Fruit fly (Drosophila melanogaster): ENCODE measurements around the gene CG31266.

CG31266 gene

DNA sequence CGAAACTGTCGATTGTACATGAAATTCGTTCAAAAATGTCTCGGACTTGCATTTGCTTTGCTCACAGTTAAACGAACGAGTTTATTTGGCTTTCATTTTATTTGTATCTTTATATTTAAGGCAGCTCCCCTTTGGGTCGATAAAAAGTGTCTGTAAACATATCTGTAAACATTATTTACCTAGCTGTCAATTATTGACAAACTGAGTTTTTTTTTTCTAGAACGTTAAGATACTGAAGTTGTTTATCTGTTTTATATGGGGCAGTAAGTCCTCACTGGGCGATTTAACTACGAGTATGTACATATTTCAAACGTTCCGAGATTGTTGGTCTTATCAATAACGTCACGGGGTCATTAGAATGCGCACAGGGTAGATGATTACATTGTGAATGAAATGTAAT lies 16.8 kb upstream of the CG31266 start (continued):
- TF ChIP-seq CG32772 (GFP tag; IDR thresholded peaks at IDR 0.05) (no peak), CG7987 (GFP tag; optimal IDR thresholded peaks at IDR 0.05) (peak; percentile 4), HHEX (GFP tag; optimal IDR thresholded peaks at IDR 0.05) (no peak), CG11085 (GFP tag; IDR thresholded peaks at IDR 0.05) (no peak), Med (GFP tag) (peak; percentile 63), Abd-B (GFP tag; optimal IDR thresholded peaks at IDR 0.05) (no peak), Eip74EF (GFP tag; optimal IDR thresholded peaks at IDR 0.05) (peak in 1 of 2 experiments; percentile 12), zfh1 (GFP tag; IDR thresholded peaks at IDR 0.05) (no peak), Poxn (GFP tag; IDR thresholded peaks at IDR 0.05) (no peak), Xrp1 (GFP tag; IDR thresholded peaks at IDR 0.05) (no peak), Oaz (GFP tag; IDR thresholded peaks at IDR 0.05) (no peak), C15 (GFP tag; IDR thresholded peaks at IDR 0.05) (no peak), pb (GFP tag; optimal IDR thresholded peaks at IDR 0.05) (no peak), kah (GFP tag; optimal IDR thresholded peaks at IDR 0.05) (no peak), exex (tag; optimal IDR thresholded peaks at IDR 0.05) (peak; percentile 48), CG9609 (GFP tag; optimal IDR thresholded peaks at IDR 0.05) (no peak), hbn (GFP tag; IDR thresholded peaks at IDR 0.05; ENCODE audit: partially characterized antibody) (no peak), nmo (GFP tag; optimal IDR thresholded peaks at IDR 0.05) (no peak), CG13424 (tag; optimal IDR thresholded peaks at IDR 0.05) (peak; percentile 22), Optix (GFP tag; IDR thresholded peaks at IDR 0.05) (no peak), Sox102F (GFP tag; optimal IDR thresholded peaks at IDR 0.05) (no peak), CG1647 (GFP tag; optimal IDR thresholded peaks at IDR 0.05) (no peak), slou (GFP tag; optimal IDR thresholded peaks at IDR 0.05) (no peak), crc (GFP tag; optimal IDR thresholded peaks at IDR 0.05) (no peak), ac (GFP tag; optimal IDR thresholded peaks at IDR 0.05) (no peak), CG32767 (GFP tag; IDR thresholded peaks at IDR 0.05) (no peak), Dp (GFP tag; optimal IDR thresholded peaks at IDR 0.05) (no peak), lab (GFP tag; optimal IDR thresholded peaks at IDR 0.05) (peak; percentile 73), CG1233 (GFP tag; optimal IDR thresholded peaks at IDR 0.05) (peak; percentile 20), CG8765 (GFP tag; IDR thresholded peaks at IDR 0.05) (no peak), fd102C (GFP tag; optimal IDR thresholded peaks at IDR 0.05) (no peak), Fer3 (tag; optimal IDR thresholded peaks at IDR 0.05) (no peak), ATbp (GFP tag; optimal IDR thresholded peaks at IDR 0.05) (peak; percentile 50), Mad (GFP tag; optimal IDR thresholded peaks at IDR 0.05) (no peak), Bdp1 (GFP tag; optimal IDR thresholded peaks at IDR 0.05) (no peak), Dek (tag; optimal IDR thresholded peaks at IDR 0.05) (no peak), her (GFP tag; optimal IDR thresholded peaks at IDR 0.05) (no peak), Hsf (GFP tag; optimal IDR thresholded peaks at IDR 0.05) (no peak), CG15269 (tag; optimal IDR thresholded peaks at IDR 0.05) (no peak), onecut (GFP tag; IDR thresholded peaks at IDR 0.05) (peak; percentile 15; the same call in 1 of the 2 replicates), CG4854 (GFP tag; optimal IDR thresholded peaks at IDR 0.05) (no peak), CG7928 (GFP tag; optimal IDR thresholded peaks at IDR 0.05) (no peak), CG7357 (GFP tag; IDR thresholded peaks at IDR 0.05) (no peak), Oli (tag; optimal IDR thresholded peaks at IDR 0.05) (no peak), sisA (GFP tag; IDR thresholded peaks at IDR 0.05) (no peak), Jarid2 (GFP tag; optimal IDR thresholded peaks at IDR 0.05) (no peak), CG33213 (GFP tag; optimal IDR thresholded peaks at IDR 0.05) (no peak), Ada2b (GFP tag; IDR thresholded peaks at IDR 0.05) (no peak), PHDP (tag; optimal IDR thresholded peaks at IDR 0.05) (peak; percentile 67), fu2 (GFP tag; optimal IDR thresholded peaks at IDR 0.05) (no peak), slp2 (GFP tag; optimal IDR thresholded peaks at IDR 0.05) (no peak), pfk (GFP tag; optimal IDR thresholded peaks at IDR 0.05) (peak; percentile 35)
